Worm (Caenorhabditis elegans): ENCODE results near the gene F18C5.5.
A peak's percentile ranks its signal among the peaks of the same experiment; 100 is the strongest.

The F18C5.5 gene

ce11 chrII:6575647-6576046 lies 9.1 kb upstream of the F18C5.5 start, which contains the start of gene sra-29:
TSS of gene sra-29 (minus strand) at chrII:6575747.
- TF ChIP-seq fkh-10 (GFP tag; optimal IDR thresholded peaks at IDR 0.05) (no peak), mdl-1 (tag; optimal IDR thresholded peaks at IDR 0.05) (no peak), ama-1 (optimal IDR thresholded peaks at IDR 0.05) (no peak), elt-1 (tag; optimal IDR thresholded peaks at IDR 0.05) (no peak), egl-5 (tag; optimal IDR thresholded peaks at IDR 0.05) (no peak), lin-39 (tag; optimal IDR thresholded peaks at IDR 0.05) (no peak), hmg-11 (tag; optimal IDR thresholded peaks at IDR 0.05) (no peak), nhr-77 (tag; optimal IDR thresholded peaks at IDR 0.05) (no peak), tbx-2 (tag; optimal IDR thresholded peaks at IDR 0.05) (no peak), eor-1 (tag; optimal IDR thresholded peaks at IDR 0.05) (no peak), fkh-2 (tag; optimal IDR thresholded peaks at IDR 0.05) (no peak)

DNA sequence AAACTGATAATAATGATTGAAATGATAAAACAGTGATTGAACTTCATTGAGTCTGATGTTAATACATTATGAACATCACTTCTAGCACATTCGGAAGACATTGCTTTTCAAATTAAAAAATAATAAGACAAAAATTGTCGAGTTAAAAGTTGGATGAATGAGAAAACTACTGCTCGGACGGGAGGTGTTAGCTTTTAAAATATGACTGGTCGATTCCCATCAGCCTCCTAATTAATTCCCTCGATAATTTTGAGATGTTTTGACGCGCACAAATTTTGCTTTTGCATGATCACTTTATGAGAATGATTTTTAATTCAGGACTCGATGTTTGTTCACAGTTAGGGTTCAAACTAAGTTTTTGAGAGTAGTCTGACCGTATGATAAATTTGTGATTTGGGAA lies 7.1 kb upstream of the F18C5.5 start, which contains the start of gene sra-28:
Gene sra-28, minus strand, starts transcription at position 101 of the 400 bp plus-strand sequence.
- no peak for TF ChIP-seq lin-39 (tag; optimal IDR thresholded peaks at IDR 0.05)
- no peak for TF ChIP-seq ceh-16 (tag; optimal IDR thresholded peaks at IDR 0.05)
- no peak for TF ChIP-seq ceh-28 (tag; optimal IDR thresholded peaks at IDR 0.05)
- TF ChIP-seq aly-2 (tag; optimal IDR thresholded peaks at IDR 0.05) = no peak
- no peak for TF ChIP-seq nhr-77 (tag; optimal IDR thresholded peaks at IDR 0.05)
- no peak for TF ChIP-seq pqm-1 (tag; optimal IDR thresholded peaks at IDR 0.05)
- no peak for TF ChIP-seq ceh-9 (tag; optimal IDR thresholded peaks at IDR 0.05)
- TF ChIP-seq egl-27 (tag; optimal IDR thresholded peaks at IDR 0.05) = no peak

ce11 chrII:6568707-6569106 lies 2.2 kb upstream of the F18C5.5 start, which contains the start of gene sra-27:
TSS of gene sra-27 (plus strand) at chrII:6569007.
- TF ChIP-seq fkh-2 (tag; optimal IDR thresholded peaks at IDR 0.05) = no peak
- no peak for TF ChIP-seq nhr-67 (tag; optimal IDR thresholded peaks at IDR 0.05)
- TF ChIP-seq nhr-12 (tag; optimal IDR thresholded peaks at IDR 0.05) = no peak
- TF ChIP-seq nfya-1 (tag; optimal IDR thresholded peaks at IDR 0.05; ENCODE audit: insufficient read depth) = no peak
- no peak for TF ChIP-seq ztf-4 (tag; optimal IDR thresholded peaks at IDR 0.05)
- no peak for TF ChIP-seq ZK546.5 (tag; optimal IDR thresholded peaks at IDR 0.05)
- TF ChIP-seq elt-1 (tag; optimal IDR thresholded peaks at IDR 0.05) = no peak
- no peak for TF ChIP-seq pqm-1 (tag; optimal IDR thresholded peaks at IDR 0.05)
- TF ChIP-seq mdl-1 (tag; optimal IDR thresholded peaks at IDR 0.05) = no peak
- no peak for TF ChIP-seq lin-15B (tag; optimal IDR thresholded peaks at IDR 0.05)
- TF ChIP-seq unc-62 (GFP tag; optimal IDR thresholded peaks at IDR 0.05) = no peak
- no peak for TF ChIP-seq aly-2 (tag; optimal IDR thresholded peaks at IDR 0.05)
- TF ChIP-seq ztf-11 (tag; optimal IDR thresholded peaks at IDR 0.05) = no peak
- no peak for TF ChIP-seq R02D3.7 (tag; optimal IDR thresholded peaks at IDR 0.05)
- no peak for TF ChIP-seq elt-3 (tag; optimal IDR thresholded peaks at IDR 0.05)
- no peak for TF ChIP-seq eor-1 (tag; optimal IDR thresholded peaks at IDR 0.05)
- TF ChIP-seq skn-1 (tag; optimal IDR thresholded peaks at IDR 0.05) = no peak

- TF ChIP-seq lsy-12 (tag; optimal IDR thresholded peaks at IDR 0.05) = peak; percentile 42
- TF ChIP-seq nhr-43 (tag; optimal IDR thresholded peaks at IDR 0.05; ENCODE audit: poor library complexity, severe bottlenecking) = peak; percentile 56
- TF ChIP-seq unc-39 (tag; optimal IDR thresholded peaks at IDR 0.05) = no peak
- TF ChIP-seq elt-2 (tag; optimal IDR thresholded peaks at IDR 0.05) = peak; percentile 17
- no peak for TF ChIP-seq nhr-77 (tag; optimal IDR thresholded peaks at IDR 0.05)
- TF ChIP-seq ama-1 (optimal IDR thresholded peaks at IDR 0.05) = peak; percentile 23
- TF ChIP-seq ceh-82 (tag; optimal IDR thresholded peaks at IDR 0.05) = no peak
- peak; percentile 9 for TF ChIP-seq nfya-1 (tag; optimal IDR thresholded peaks at IDR 0.05; ENCODE audit: insufficient read depth)
- TF ChIP-seq lin-39 (tag; optimal IDR thresholded peaks at IDR 0.05) = peak; percentile 73
- peak; percentile 56 for TF ChIP-seq pha-4 (tag; optimal IDR thresholded peaks at IDR 0.05)
- no peak for TF ChIP-seq ztf-11 (tag; optimal IDR thresholded peaks at IDR 0.05)
- no peak for TF ChIP-seq jun-1 (tag; optimal IDR thresholded peaks at IDR 0.05)
- TF ChIP-seq tbx-2 (tag; optimal IDR thresholded peaks at IDR 0.05) = peak; percentile 8
- TF ChIP-seq unc-62 (GFP tag; optimal IDR thresholded peaks at IDR 0.05) = no peak
Measured at ce11 chrII:6565077-6565476, 1.5 kb downstream of the F18C5.5 start, which contains the start of gene mpz-3. TSS of gene mpz-3 (minus strand) at chrII:6565396.

- TF ChIP-seq ceh-82 (tag; optimal IDR thresholded peaks at IDR 0.05) = no peak
- no peak for TF ChIP-seq nhr-23 (tag; optimal IDR thresholded peaks at IDR 0.05)
- no peak for TF ChIP-seq sea-2 (GFP tag; optimal IDR thresholded peaks at IDR 0.05)
- TF ChIP-seq lin-39 (tag; optimal IDR thresholded peaks at IDR 0.05) = peak; percentile 70
- no peak for TF ChIP-seq ZK546.5 (tag; optimal IDR thresholded peaks at IDR 0.05)
- no peak for TF ChIP-seq unc-62 (GFP tag; optimal IDR thresholded peaks at IDR 0.05)
- no peak for TF ChIP-seq nhr-12 (tag; optimal IDR thresholded peaks at IDR 0.05)
- TF ChIP-seq nhr-11 (tag; optimal IDR thresholded peaks at IDR 0.05) = no peak
- TF ChIP-seq pha-4 (tag; optimal IDR thresholded peaks at IDR 0.05) = no peak
- TF ChIP-seq unc-39 (tag; optimal IDR thresholded peaks at IDR 0.05) = no peak
- TF ChIP-seq zag-1 (tag; optimal IDR thresholded peaks at IDR 0.05) = no peak
- no peak for TF ChIP-seq ceh-9 (tag; optimal IDR thresholded peaks at IDR 0.05)
- no peak for TF ChIP-seq egl-5 (tag; optimal IDR thresholded peaks at IDR 0.05)
- no peak for TF ChIP-seq fkh-2 (tag; optimal IDR thresholded peaks at IDR 0.05)
- TF ChIP-seq fos-1 (tag; optimal IDR thresholded peaks at IDR 0.05) = no peak
- TF ChIP-seq pqm-1 (tag; optimal IDR thresholded peaks at IDR 0.05) = no peak
- TF ChIP-seq tbx-2 (tag; optimal IDR thresholded peaks at IDR 0.05) = no peak
- TF ChIP-seq eor-1 (tag; optimal IDR thresholded peaks at IDR 0.05) = no peak
- TF ChIP-seq egl-27 (tag; optimal IDR thresholded peaks at IDR 0.05) = no peak
- TF ChIP-seq nhr-76 (tag; optimal IDR thresholded peaks at IDR 0.05) = no peak
- TF ChIP-seq hmg-11 (tag; optimal IDR thresholded peaks at IDR 0.05) = peak; percentile 55
- no peak for TF ChIP-seq R02D3.7 (tag; optimal IDR thresholded peaks at IDR 0.05)
- no peak for TF ChIP-seq nhr-25 (tag; optimal IDR thresholded peaks at IDR 0.05)
- peak; percentile 67 for TF ChIP-seq snpc-4 (tag; optimal IDR thresholded peaks at IDR 0.05)
- TF ChIP-seq nfya-1 (tag; optimal IDR thresholded peaks at IDR 0.05; ENCODE audit: insufficient read depth) = peak; percentile 55
Measured at ce11 chrII:6563238-6563637, 3.3 kb downstream of the F18C5.5 start.
